Worm (Caenorhabditis elegans) whole organism, L3 larva: Measurements from ENCODE around the gene suf-1.

Source experiments
- fos-1 ChIP-seq: fragments of 150-350 bp; optimal IDR thresholded peaks from 2 replicates; lab custom pipeline; 2014; ENCODE audit warnings: missing biosample characterization, missing genetic modification characterization
- jun-1 ChIP-seq: fragments of 150-350 bp; optimal IDR thresholded peaks from 2 replicates; lab custom pipeline; 2014; ENCODE audit warnings: missing biosample characterization, missing genetic modification reagents, missing genetic modification characterization
- pha-4 ChIP-seq: fragments of 150-350 bp; optimal IDR thresholded peaks from 2 replicates; lab custom pipeline; 2014; ENCODE audit warnings: missing biosample characterization, missing genetic modification reagents, missing genetic modification characterization

DNA sequence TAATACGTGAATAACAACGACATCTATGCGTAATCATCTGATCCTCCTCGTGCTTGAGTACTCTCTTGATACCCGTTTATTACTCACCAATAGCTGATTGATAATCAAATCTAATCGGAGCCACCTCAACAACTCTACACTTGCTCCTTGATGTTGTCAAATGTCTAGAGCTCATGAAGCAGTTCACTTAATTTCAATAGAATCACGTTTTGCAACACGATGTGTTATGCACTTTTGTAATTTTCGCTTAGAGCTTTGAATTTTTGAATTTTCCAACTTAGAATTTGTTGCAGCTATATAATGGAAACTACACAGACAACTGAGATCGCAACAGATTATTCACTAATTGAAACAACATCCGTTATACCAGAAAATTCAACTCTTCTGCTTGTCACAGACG lies 8.8 kb downstream of the suf-1 start, which contains the start of gene T22C8.1:
- TF ChIP-seq fos-1 (tag; lab: Kevin White, UChicago) (no peak), pha-4 (tag; lab: Kevin White, UChicago) (no peak), jun-1 (tag; lab: Kevin White, UChicago) (no peak)
